Fruit fly (Drosophila melanogaster) whole organism, embryonic: ENCODE measurements around the gene Enoph.

Experiments used
- Ada2b ChIP-seq: fragments of 200-800 bp; sonication (Bioruptor generic); IDR thresholded peaks from 2 replicates; pipeline ENCODE4 v1.3.6; 2022; ENCODE audit warnings: missing biosample characterization, missing genetic modification characterization
- Aef1 ChIP-seq: fragments of 200-800 bp; sonication (Bioruptor generic); IDR thresholded peaks from 3 replicates; pipeline ENCODE4 v1.3.6; 2022; ENCODE audit warnings: missing biosample characterization, missing genetic modification characterization
- B-H2 ChIP-seq: fragments of 200-800 bp; sonication (Bioruptor generic); optimal IDR thresholded peaks from 2 replicates; lab custom pipeline; 2018; ENCODE audit warnings: missing biosample characterization, mild to moderate bottlenecking, missing genetic modification characterization
- CG10431 ChIP-seq: fragments of 200-800 bp; sonication (Bioruptor generic); optimal IDR thresholded peaks from 3 replicates; lab custom pipeline; 2018; ENCODE audit warnings: missing biosample characterization, mild to moderate bottlenecking, missing genetic modification characterization
- CG10543 ChIP-seq: fragments of 200-800 bp; sonication (Bioruptor generic); optimal IDR thresholded peaks from 3 replicates; lab custom pipeline; 2017; ENCODE audit warnings: missing biosample characterization, mild to moderate bottlenecking, missing genetic modification characterization, moderate library complexity
- CG10979 ChIP-seq: fragments of 200-800 bp; sonication (Bioruptor generic); optimal IDR thresholded peaks from 2 replicates; lab custom pipeline; 2018; ENCODE audit warnings: missing biosample characterization, mild to moderate bottlenecking, missing genetic modification characterization, moderate library complexity
- CG11456 ChIP-seq: fragments of 200-800 bp; sonication (Bioruptor generic); IDR thresholded peaks from 3 replicates; pipeline ENCODE4 v1.3.6; 2022; ENCODE audit warnings: missing biosample characterization, missing genetic modification characterization
- CG12155 ChIP-seq: fragments of 200-800 bp; sonication (Bioruptor generic); optimal IDR thresholded peaks from 3 replicates; lab custom pipeline; 2016; ENCODE audit warnings: missing biosample characterization, missing genetic modification characterization
- CG13287 ChIP-seq: fragments of 200-800 bp; sonication (Bioruptor generic); IDR thresholded peaks from 2 replicates; pipeline ENCODE4 v1.3.6; 2022; ENCODE audit warnings: missing biosample characterization, missing genetic modification characterization; ENCODE audit not compliant: partially characterized antibody
- CG14014 ChIP-seq: fragments of 200-800 bp; sonication (Bioruptor generic); IDR thresholded peaks from 2 replicates; pipeline ENCODE4 v1.3.6; 2022; ENCODE audit warnings: missing biosample characterization, missing genetic modification characterization
- CG15269 ChIP-seq: fragments of 200-800 bp; sonication (Bioruptor generic); optimal IDR thresholded peaks from 2 replicates; lab custom pipeline; 2018; ENCODE audit warnings: missing biosample characterization, mild to moderate bottlenecking, missing genetic modification characterization, moderate library complexity
- CG1603 ChIP-seq: fragments of 200-800 bp; sonication (Bioruptor generic); optimal IDR thresholded peaks from 2 replicates; lab custom pipeline; 2019; ENCODE audit warnings: missing biosample characterization, mild to moderate bottlenecking, missing genetic modification characterization, moderate library complexity
- CG16813 ChIP-seq: fragments of 200-800 bp; sonication (Bioruptor generic); IDR thresholded peaks from 3 replicates; pipeline ENCODE4 v1.3.6; 2022; ENCODE audit warnings: missing biosample characterization, missing genetic modification characterization; ENCODE audit not compliant: partially characterized antibody
- CG16815 ChIP-seq: fragments of 200-800 bp; sonication (Bioruptor generic); optimal IDR thresholded peaks from 3 replicates; lab custom pipeline; 2017; ENCODE audit warnings: missing biosample characterization, mild to moderate bottlenecking, missing genetic modification characterization
- CG17359 ChIP-seq: fragments of 200-800 bp; sonication (Bioruptor generic); optimal IDR thresholded peaks from 3 replicates; lab custom pipeline; 2018; ENCODE audit warnings: missing biosample characterization, mild to moderate bottlenecking, missing genetic modification characterization, moderate library complexity
- CG2120 ChIP-seq: fragments of 200-800 bp; sonication (Bioruptor generic); optimal IDR thresholded peaks from 3 replicates; lab custom pipeline; 2016; ENCODE audit warnings: missing biosample characterization, missing genetic modification characterization
- CG32532 ChIP-seq: fragments of 200-800 bp; sonication (Bioruptor generic); IDR thresholded peaks from 2 replicates; pipeline ENCODE4 v1.3.6; 2022; ENCODE audit warnings: missing biosample characterization, missing genetic modification characterization
- CG32772 ChIP-seq: fragments of 200-800 bp; sonication (Bioruptor generic); IDR thresholded peaks from 2 replicates; pipeline ENCODE4 v1.3.6; 2022; ENCODE audit warnings: missing biosample characterization, missing genetic modification characterization
- CG7745 ChIP-seq: fragments of 200-800 bp; sonication (Bioruptor generic); optimal IDR thresholded peaks from 2 replicates; lab custom pipeline; 2018; ENCODE audit warnings: missing biosample characterization, mild to moderate bottlenecking, missing genetic modification characterization, moderate library complexity
- CG7987 ChIP-seq: fragments of 200-800 bp; sonication (Bioruptor generic); optimal IDR thresholded peaks from 2 replicates; lab custom pipeline; 2018; ENCODE audit warnings: missing biosample characterization, mild to moderate bottlenecking, missing genetic modification characterization, moderate library complexity
- Dip3 ChIP-seq: fragments of 200-800 bp; sonication (Bioruptor generic); optimal IDR thresholded peaks from 3 replicates; lab custom pipeline; 2016; ENCODE audit warnings: missing biosample characterization, missing genetic modification characterization
- E2f1 ChIP-seq: fragments of 200-800 bp; sonication (Bioruptor generic); IDR thresholded peaks from 2 replicates; pipeline ENCODE4 v1.3.6; 2022; ENCODE audit warnings: missing biosample characterization, missing genetic modification characterization
- HLH4C ChIP-seq: fragments of 200-800 bp; sonication (Bioruptor generic); IDR thresholded peaks from 3 replicates; pipeline ENCODE4 v1.3.6; 2022; ENCODE audit warnings: missing biosample characterization, missing genetic modification characterization; ENCODE audit not compliant: partially characterized antibody
- HmgZ ChIP-seq: fragments of 200-800 bp; sonication (Bioruptor generic); optimal IDR thresholded peaks from 2 replicates; lab custom pipeline; 2018; ENCODE audit warnings: missing biosample characterization, mild to moderate bottlenecking, missing genetic modification characterization
- Hmr ChIP-seq: fragments of 200-800 bp; sonication (Bioruptor generic); optimal IDR thresholded peaks from 3 replicates; lab custom pipeline; 2017; ENCODE audit warnings: mild to moderate bottlenecking, missing biosample characterization, missing genetic modification reagents, missing genetic modification characterization
- Hr51 ChIP-seq, 2 experiments: fragments of 200-800 bp; sonication (Bioruptor generic); optimal IDR thresholded peaks; 2 replicates in 1 of 2; 3 replicates in 1 of 2; lab custom pipeline; 2016 to 2018; ENCODE audit warnings: missing biosample characterization in 2 of 2, missing genetic modification characterization in 2 of 2, mild to moderate bottlenecking in 1 of 2, moderate library complexity in 1 of 2
- Mad ChIP-seq: fragments of 200-800 bp; sonication (Bioruptor generic); optimal IDR thresholded peaks from 2 replicates; lab custom pipeline; 2016; ENCODE audit warnings: missing biosample characterization, missing genetic modification characterization
- Mes4 ChIP-seq: fragments of 200-800 bp; sonication (Bioruptor generic); optimal IDR thresholded peaks from 2 replicates; lab custom pipeline; 2016; ENCODE audit warnings: missing biosample characterization, missing genetic modification characterization
- Nf-YB ChIP-seq: fragments of 200-800 bp; sonication (Bioruptor generic); optimal IDR thresholded peaks from 3 replicates; lab custom pipeline; 2019; ENCODE audit warnings: missing biosample characterization, mild to moderate bottlenecking, missing genetic modification characterization, moderate library complexity
- Sin3A ChIP-seq: fragments of >200 bp; optimal IDR thresholded peaks from 2 replicates; lab custom pipeline; 2018
- Sry-δ ChIP-seq: fragments of 200-800 bp; sonication (Bioruptor generic); optimal IDR thresholded peaks from 2 replicates; lab custom pipeline; 2016; ENCODE audit warnings: missing biosample characterization, missing genetic modification characterization
- Xbp1 ChIP-seq: fragments of 200-800 bp; sonication (Bioruptor generic); optimal IDR thresholded peaks from 3 replicates; lab custom pipeline; 2016; ENCODE audit warnings: missing biosample characterization, mild to moderate bottlenecking, missing genetic modification characterization
- cad ChIP-seq: fragments of >200 bp; optimal IDR thresholded peaks from 2 replicates; lab custom pipeline; 2017; ENCODE audit warnings: missing biosample characterization, missing genetic modification characterization
- cas ChIP-seq: fragments of 200-800 bp; sonication (Bioruptor generic); IDR thresholded peaks from 2 replicates; pipeline ENCODE4 v1.3.6; 2022; ENCODE audit warnings: missing biosample characterization, missing genetic modification characterization
- da ChIP-seq: fragments of 200-800 bp; sonication (Bioruptor generic); optimal IDR thresholded peaks from 2 replicates; lab custom pipeline; 2016; ENCODE audit warnings: missing biosample characterization, missing genetic modification characterization
- en ChIP-seq: fragments of 200-800 bp; sonication (Bioruptor generic); optimal IDR thresholded peaks from 2 replicates; lab custom pipeline; 2016; ENCODE audit warnings: missing biosample characterization, missing genetic modification characterization
- eyg ChIP-seq: fragments of 200-800 bp; sonication (Bioruptor generic); optimal IDR thresholded peaks from 3 replicates; lab custom pipeline; 2016; ENCODE audit warnings: missing biosample characterization, missing genetic modification characterization
- fd102C ChIP-seq: fragments of 200-800 bp; sonication (Bioruptor generic); optimal IDR thresholded peaks from 2 replicates; lab custom pipeline; 2018; ENCODE audit warnings: missing biosample characterization, mild to moderate bottlenecking, missing genetic modification characterization, moderate library complexity
- fd3F ChIP-seq: fragments of 200-800 bp; sonication (Bioruptor generic); optimal IDR thresholded peaks from 2 replicates; lab custom pipeline; 2018; ENCODE audit warnings: missing biosample characterization, mild to moderate bottlenecking, missing genetic modification characterization, moderate library complexity
- gsb-n ChIP-seq: fragments of 200-800 bp; sonication (Bioruptor generic); optimal IDR thresholded peaks from 3 replicates; lab custom pipeline; 2018; ENCODE audit warnings: missing biosample characterization, mild to moderate bottlenecking, missing genetic modification characterization
- ind ChIP-seq: fragments of 200-800 bp; sonication (Bioruptor generic); optimal IDR thresholded peaks from 3 replicates; lab custom pipeline; 2016; ENCODE audit warnings: missing biosample characterization, missing genetic modification characterization
- klu ChIP-seq: fragments of 200-800 bp; sonication (Bioruptor generic); IDR thresholded peaks from 2 replicates; pipeline ENCODE4 v1.3.6; 2022; ENCODE audit warnings: missing biosample characterization, missing genetic modification characterization
- lbe ChIP-seq: fragments of 200-800 bp; sonication (Bioruptor generic); optimal IDR thresholded peaks from 2 replicates; lab custom pipeline; 2016; ENCODE audit warnings: missing biosample characterization, mild to moderate bottlenecking, missing genetic modification characterization
- lilli ChIP-seq: fragments of 200-800 bp; sonication (Bioruptor generic); optimal IDR thresholded peaks from 3 replicates; lab custom pipeline; 2016; ENCODE audit warnings: missing biosample characterization, missing genetic modification characterization
- onecut ChIP-seq: fragments of 200-800 bp; sonication (Bioruptor generic); IDR thresholded peaks from 2 replicates; pipeline ENCODE4 v1.3.6; 2022; ENCODE audit warnings: missing biosample characterization, missing genetic modification characterization
- phol ChIP-seq: fragments of 200-800 bp; sonication (Bioruptor generic); optimal IDR thresholded peaks from 3 replicates; lab custom pipeline; 2018; ENCODE audit warnings: missing biosample characterization, mild to moderate bottlenecking, missing genetic modification characterization, moderate library complexity
- ranshi ChIP-seq: fragments of 200-800 bp; sonication (Bioruptor generic); IDR thresholded peaks from 2 replicates; pipeline ENCODE4 v1.3.6; 2022; ENCODE audit warnings: missing biosample characterization, missing genetic modification characterization
- rib ChIP-seq: fragments of 200-800 bp; sonication (Bioruptor generic); IDR thresholded peaks from 2 replicates; pipeline ENCODE4 v1.3.6; 2022; ENCODE audit warnings: missing biosample characterization, missing genetic modification characterization
- z ChIP-seq: fragments of 200-800 bp; sonication (Bioruptor generic); IDR thresholded peaks from 3 replicates; pipeline ENCODE4 v1.3.6; 2022; ENCODE audit warnings: missing biosample characterization, missing genetic modification characterization

The Enoph gene

DNA sequence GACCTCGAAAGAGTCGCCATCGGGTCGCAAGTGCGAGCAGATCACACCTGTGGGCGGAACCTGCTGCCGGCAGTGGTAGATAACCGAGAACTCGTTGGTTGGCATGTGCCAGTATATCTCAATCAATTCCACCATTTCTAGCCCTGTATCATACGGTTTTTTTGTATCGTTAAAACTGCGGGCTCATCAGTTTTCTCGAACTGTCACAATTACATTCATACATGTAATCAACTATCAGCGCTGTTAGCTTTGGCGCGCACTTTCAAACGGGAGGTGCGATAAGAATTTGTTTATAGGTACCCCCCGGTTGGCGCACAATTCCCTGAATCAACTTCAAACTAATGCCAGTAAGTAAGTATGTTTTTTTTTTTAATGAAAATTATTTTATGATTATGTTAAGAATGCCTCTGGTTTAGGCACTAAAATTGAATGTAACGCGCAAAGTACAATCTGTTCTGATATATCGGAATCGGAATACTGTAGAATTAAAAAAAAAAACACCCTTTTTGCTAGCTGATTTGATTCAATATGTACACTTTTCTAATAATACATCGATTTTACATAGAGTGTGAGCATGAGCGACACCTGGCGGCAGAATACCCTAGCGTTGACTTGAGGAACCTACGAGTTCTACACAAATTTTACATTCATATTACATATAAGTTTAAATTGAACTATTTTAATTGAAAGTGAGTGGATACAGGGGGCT is 42.3 kb upstream of the Enoph start (continued):
- TF ChIP-seq Ada2b (GFP tag; lab: Robert Waterston, UW) (0 out of 2 replicates have a peak, but pooled peaks have one; percentile 26), lilli (GFP tag; lab: Kevin White, UChicago) (peak; percentile 62), CG11456 (GFP tag; lab: Robert Waterston, UW) (peak; percentile 90), Sin3A (lab: Kevin White, UChicago) (no peak), CG14014 (peak; percentile 43; the same call in 1 of the 2 replicates), CG16813 (GFP tag; lab: Robert Waterston, UW) (peak; percentile 67), Dip3 (GFP tag; lab: Kevin White, UChicago) (peak; percentile 64), B-H2 (GFP tag; lab: Kevin White, UChicago) (peak; percentile 52), en (no peak), phol (tag; lab: Kevin White, UChicago) (peak; percentile 39), HLH4C (GFP tag; lab: Robert Waterston, UW) (peak; percentile 45; the same call in 1 of the 3 replicates), CG16815 (peak; percentile 30), CG2120 (peak; percentile 68), CG1603 (peak; percentile 68), CG15269 (tag; lab: Kevin White, UChicago) (peak; percentile 49), onecut (GFP tag; lab: Robert Waterston, UW) (peak; percentile 61; the same call in 1 of the 2 replicates), fd3F (GFP tag; lab: Kevin White, UChicago) (peak; percentile 48), CG7745 (tag; lab: Kevin White, UChicago) (no peak), Sry-δ (peak; percentile 27), Nf-YB (GFP tag; lab: Kevin White, UChicago) (no peak), Hmr (GFP tag; lab: Kevin White, UChicago) (peak; percentile 75), da (GFP tag; lab: Kevin White, UChicago) (no peak), Xbp1 (GFP tag; lab: Kevin White, UChicago) (peak; percentile 82), ranshi (GFP tag; lab: Robert Waterston, UW) (peak; percentile 59), lbe (peak; percentile 3), CG7987 (GFP tag; lab: Kevin White, UChicago) (peak; percentile 32), cas (GFP tag; lab: Robert Waterston, UW) (0 out of 2 replicates have a peak, but pooled peaks have one; percentile 28), E2f1 (peak; percentile 57), CG12155 (GFP tag; lab: Kevin White, UChicago) (peak; percentile 24), Hr51 (GFP tag; optimal IDR thresholded peaks at IDR 0.05; lab: Kevin White, UChicago) (peak; percentile 49 to 55), eyg (GFP tag; lab: Kevin White, UChicago) (peak; percentile 6), Mes4 (GFP tag; lab: Kevin White, UChicago) (peak; percentile 38), ind (GFP tag; lab: Kevin White, UChicago) (peak; percentile 56), CG10431 (GFP tag; lab: Kevin White, UChicago) (no peak), z (no peak), klu (GFP tag; lab: Robert Waterston, UW) (0 out of 2 replicates have a peak, but pooled peaks have one; percentile 9), Mad (peak; percentile 37), Aef1 (GFP tag; lab: Robert Waterston, UW) (peak; percentile 62), CG13287 (peak; percentile 33; the same call in 1 of the 2 replicates), CG10543 (GFP tag; lab: Kevin White, UChicago) (peak; percentile 43), CG32772 (GFP tag; lab: Robert Waterston, UW) (peak; percentile 83), gsb-n (no peak), CG17359 (peak; percentile 62), CG32532 (GFP tag; lab: Robert Waterston, UW) (peak; percentile 84), fd102C (no peak), rib (no peak), cad (GFP tag; lab: Kevin White, UChicago) (peak; percentile 28), HmgZ (peak; percentile 70), CG10979 (tag; lab: Kevin White, UChicago) (peak; percentile 2)
